Fruit fly (Drosophila melanogaster): Measurements from ENCODE around the gene CG5151.

dm6 chr3L:16153089-16153488 lies 11.4 kb downstream of the CG5151 start:
- TF ChIP-seq Dll (optimal IDR thresholded peaks at IDR 0.05) (no peak), EcR (GFP tag; optimal IDR thresholded peaks at IDR 0.05) (no peak)
